Worm (Caenorhabditis elegans) whole organism, dauer: Measurements from ENCODE around the gene par-4.
"Not testable (repeated sequence)": the region's sequence is repeated elsewhere in the genome, so short reads cannot be mapped to it uniquely, and the experiment has no call there.

Experiments
- unc-62 ChIP-seq: sonication (generic microtip); optimal IDR thresholded peaks from 2 replicates; lab custom pipeline; 2017; ENCODE audit warnings: missing biosample characterization, missing genetic modification reagents, missing genetic modification characterization

par-4 gene

ce11 chrV:18098387-18098786, at the start of gene par-4:
TSS of gene par-4 (plus strand) at chrV:18098687.
- TF ChIP-seq unc-62 (GFP tag; lab: Kevin White, UChicago) = no peak

- TF ChIP-seq unc-62 (GFP tag; lab: Kevin White, UChicago) = not testable (repeated sequence)
These were observed 43.0 kb upstream of the par-4 start, which contains the start of the genes Y59A8B.25 and ebp-3 for ce11 chrV:18055297-18056019. TSS of gene Y59A8B.25 (minus strand) at chrV:18055397. TSS of gene ebp-3 (plus strand) at chrV:18055969.

- TF ChIP-seq unc-62 (GFP tag; lab: Kevin White, UChicago) = no peak
These were observed 32.2 kb upstream of the par-4 start, which contains the start of gene Y59A8B.8 for ce11 chrV:18066257-18066783. TSS of gene Y59A8B.8 (minus strand) at chrV:18066307.

ce11 chrV:18079163-18079562, 19.3 kb upstream of the par-4 start:
- no peak for TF ChIP-seq unc-62 (GFP tag; lab: Kevin White, UChicago)

- TF ChIP-seq unc-62 (GFP tag; lab: Kevin White, UChicago) = no peak
These were observed 16.6 kb upstream of the par-4 start, which contains the start of gene nova-1 for ce11 chrV:18081857-18082256. TSS of gene nova-1 (minus strand) at chrV:18081957.

- TF ChIP-seq unc-62 (GFP tag; lab: Kevin White, UChicago) = no peak
These were observed 13.2 kb upstream of the par-4 start, which contains the start of gene fbxa-106 for ce11 chrV:18085150-18085833. TSS of gene fbxa-106 (minus strand) at chrV:18085200.

ce11 chrV:18086174-18086661, 12.3 kb upstream of the par-4 start, which contains the start of gene Y59A8B.12:
TSS of gene Y59A8B.12 (minus strand) at chrV:18086224.
- no peak for TF ChIP-seq unc-62 (GFP tag; lab: Kevin White, UChicago)

- no peak for TF ChIP-seq unc-62 (GFP tag; lab: Kevin White, UChicago)
These were observed 11.7 kb upstream of the par-4 start, which contains the start of gene slr-2 for ce11 chrV:18086783-18087182. TSS of gene slr-2 (plus strand) at chrV:18087123.

- TF ChIP-seq unc-62 (GFP tag; lab: Kevin White, UChicago) = no peak
These were observed 7.3 kb upstream of the par-4 start for ce11 chrV:18091216-18091615.

- TF ChIP-seq unc-62 (GFP tag; lab: Kevin White, UChicago) = no peak
These were observed 4.5 kb upstream of the par-4 start for ce11 chrV:18093941-18094340.

- no peak for TF ChIP-seq unc-62 (GFP tag; lab: Kevin White, UChicago)
These were observed 7.6 kb downstream of the par-4 start for ce11 chrV:18106055-18106454.

ce11 chrV:18107969-18108368, 9.5 kb downstream of the par-4 start, which contains the start of gene Y37H2A.1:
TSS of gene Y37H2A.1 (plus strand) at chrV:18108269.
- no peak for TF ChIP-seq unc-62 (GFP tag; lab: Kevin White, UChicago)

- no peak for TF ChIP-seq unc-62 (GFP tag; lab: Kevin White, UChicago)
These were observed 11.0 kb downstream of the par-4 start for ce11 chrV:18109449-18109848.

- TF ChIP-seq unc-62 (GFP tag; lab: Kevin White, UChicago) = no peak
These were observed 25.2 kb downstream of the par-4 start, which contains the start of gene fbxa-107 for ce11 chrV:18123639-18124038. TSS of gene fbxa-107 (plus strand) at chrV:18123939.

ce11 chrV:18125075-18125474, 26.6 kb downstream of the par-4 start, which contains the start of gene fbxa-210:
TSS of gene fbxa-210 (plus strand) at chrV:18125375.
- no peak for TF ChIP-seq unc-62 (GFP tag; lab: Kevin White, UChicago)

ce11 chrV:18127192-18127591, 28.7 kb downstream of the par-4 start, which contains the start of gene fbxa-211:
TSS of gene fbxa-211 (plus strand) at chrV:18127519.
- TF ChIP-seq unc-62 (GFP tag; lab: Kevin White, UChicago) = no peak
